Worm (Caenorhabditis elegans) whole organism, L2 larva: ENCODE data around the gene col-171.

Experiments
- R02D3.7 ChIP-seq: fragments of 150-350 bp; optimal IDR thresholded peaks from 2 replicates; lab custom pipeline; 2014; ENCODE audit warnings: missing biosample characterization, missing genetic modification characterization
- Y55F3AM.14 ChIP-seq: fragments of 200-800 bp; sonication (Bioruptor generic); optimal IDR thresholded peaks from 2 replicates; lab custom pipeline; 2018; ENCODE audit warnings: mild to moderate bottlenecking, missing genetic modification characterization, missing compliant biosample characterization
- ZK546.5 ChIP-seq: sonication (generic microtip); optimal IDR thresholded peaks from 2 replicates; lab custom pipeline; 2017; ENCODE audit warnings: missing biosample characterization, missing genetic modification characterization
- ama-1 ChIP-seq: fragments of 150-350 bp; optimal IDR thresholded peaks from 2 replicates; lab custom pipeline; 2018; ENCODE audit warnings: inconsistent platforms
- elt-3 ChIP-seq: sonication (generic microtip); optimal IDR thresholded peaks from 2 replicates; lab custom pipeline; 2017; ENCODE audit warnings: missing biosample characterization, missing genetic modification characterization
- lin-13 ChIP-seq: fragments of 150-350 bp; optimal IDR thresholded peaks from 2 replicates; lab custom pipeline; 2014; ENCODE audit warnings: missing biosample characterization, missing genetic modification reagents, missing genetic modification characterization
- nhr-12 ChIP-seq: fragments of 150-350 bp; optimal IDR thresholded peaks from 2 replicates; lab custom pipeline; 2014; ENCODE audit warnings: missing biosample characterization, missing genetic modification characterization
- nhr-23 ChIP-seq: fragments of 150-350 bp; optimal IDR thresholded peaks from 2 replicates; lab custom pipeline; 2014; ENCODE audit warnings: missing biosample characterization, missing genetic modification reagents, missing genetic modification characterization
- snpc-4 ChIP-seq: fragments of 150-350 bp; optimal IDR thresholded peaks from 2 replicates; lab custom pipeline; 2014; ENCODE audit warnings: missing biosample characterization, missing genetic modification characterization
- unc-62 ChIP-seq: fragments of 150-350 bp; optimal IDR thresholded peaks from 2 replicates; lab custom pipeline; 2014; ENCODE audit warnings: missing biosample characterization, missing genetic modification reagents, missing genetic modification characterization

ce11 chrX:6326088-6326487 lies 8.0 kb upstream of the col-171 start, which contains the start of gene col-168:
- TF ChIP-seq ama-1 (no peak), snpc-4 (tag; lab: Kevin White, UChicago) (no peak), Y55F3AM.14 (GFP tag; lab: Kevin White, UChicago) (no peak), R02D3.7 (tag; lab: Kevin White, UChicago) (no peak), ZK546.5 (no peak), nhr-12 (tag; lab: Kevin White, UChicago) (no peak), elt-3 (tag; lab: Kevin White, UChicago) (no peak), lin-13 (no peak), unc-62 (GFP tag; lab: Kevin White, UChicago) (no peak), nhr-23 (tag; lab: Kevin White, UChicago) (no peak)
